Worm (Caenorhabditis elegans) whole organism, young adult: ENCODE results near the gene R04B3.1.

Experiments used
- B0035.1 ChIP-seq: sonication (generic microtip); optimal IDR thresholded peaks from 2 replicates; lab custom pipeline; 2016; ENCODE audit warnings: missing genetic modification characterization, mild to moderate bottlenecking, missing compliant biosample characterization, missing genotype, missing genetic modification reagents
- F23B12.7 ChIP-seq: sonication (generic microtip); optimal IDR thresholded peaks from 2 replicates; lab custom pipeline; 2017; ENCODE audit warnings: missing genetic modification characterization, mild to moderate bottlenecking, missing compliant biosample characterization, antibody characterized with exemption, moderate library complexity; ENCODE audit not compliant: insufficient read depth
- F55B11.4 ChIP-seq: sonication (generic microtip); optimal IDR thresholded peaks from 2 replicates; lab custom pipeline; 2016; ENCODE audit warnings: missing compliant biosample characterization, missing genetic modification characterization, borderline replicate concordance; ENCODE audit not compliant: insufficient read depth
- F57C9.4 ChIP-seq: sonication (generic microtip); optimal IDR thresholded peaks from 2 replicates; lab custom pipeline; 2017; ENCODE audit warnings: mild to moderate bottlenecking, missing genetic modification characterization, missing compliant biosample characterization
- K12H6.12 ChIP-seq: fragments of 200-800 bp; sonication (Bioruptor generic); optimal IDR thresholded peaks from 2 replicates; lab custom pipeline; 2018; ENCODE audit warnings: mild to moderate bottlenecking, missing genetic modification characterization, missing compliant biosample characterization
- Y53G8AR.9 ChIP-seq: fragments of 200-800 bp; sonication (Bioruptor generic); conservative IDR thresholded peaks from 2 replicates; pipeline ENCODE4 v1.3.6; 2022; ENCODE audit warnings: missing genetic modification reagents, missing genetic modification characterization, missing compliant biosample characterization
- Y56A3A.18 ChIP-seq: fragments of 200-800 bp; sonication (Bioruptor generic); IDR thresholded peaks from 2 replicates; pipeline ENCODE4 v1.3.6; 2022; ENCODE audit warnings: missing genetic modification reagents, missing genetic modification characterization, missing compliant biosample characterization
- Y79H2A.3 ChIP-seq: fragments of 200-800 bp; sonication (Bioruptor generic); conservative IDR thresholded peaks from 2 replicates; pipeline ENCODE4 v1.3.6; 2022; ENCODE audit warnings: missing genetic modification reagents, missing genetic modification characterization, missing compliant biosample characterization
- ZK185.1 ChIP-seq: sonication (generic microtip); optimal IDR thresholded peaks from 2 replicates; lab custom pipeline; 2016; ENCODE audit warnings: mild to moderate bottlenecking, missing genetic modification characterization, missing compliant biosample characterization; ENCODE audit not compliant: poor library complexity, severe bottlenecking
- attf-5 ChIP-seq: fragments of 200-800 bp; sonication (Bioruptor generic); optimal IDR thresholded peaks from 2 replicates; lab custom pipeline; 2018; ENCODE audit warnings: mild to moderate bottlenecking, missing genetic modification characterization, missing compliant biosample characterization
- attf-6 ChIP-seq: fragments of 200-800 bp; sonication (Bioruptor generic); IDR thresholded peaks from 2 replicates; pipeline ENCODE4 v1.3.6; 2022; ENCODE audit warnings: missing genetic modification reagents, missing genetic modification characterization, missing compliant biosample characterization
- ccch-3 ChIP-seq: fragments of 200-800 bp; sonication (Bioruptor generic); optimal IDR thresholded peaks from 2 replicates; lab custom pipeline; 2018; ENCODE audit warnings: mild to moderate bottlenecking, missing genetic modification characterization, missing compliant biosample characterization
- cebp-1 ChIP-seq, 2 experiments: fragments of 200-800 bp in 1 of 2; sonication (Bioruptor generic) in 1 of 2; sonication (generic microtip) in 1 of 2; IDR thresholded peaks in 1 of 2; optimal IDR thresholded peaks in 1 of 2; 2 replicates each; pipeline versions ENCODE4 v1.3.6 to Lab custom; 2017 to 2022; ENCODE audit warnings: missing compliant biosample characterization in 2 of 2, missing genetic modification characterization in 2 of 2, mild to moderate bottlenecking in 1 of 2, missing genetic modification reagents in 1 of 2, moderate library complexity in 1 of 2
- ceh-27 ChIP-seq: fragments of 200-800 bp; sonication (Bioruptor generic); optimal IDR thresholded peaks from 2 replicates; lab custom pipeline; 2018; ENCODE audit warnings: mild to moderate bottlenecking, missing genetic modification characterization, moderate library complexity, missing compliant biosample characterization
- ceh-79 ChIP-seq: sonication (generic microtip); optimal IDR thresholded peaks from 2 replicates; lab custom pipeline; 2017; ENCODE audit warnings: mild to moderate bottlenecking, missing genetic modification characterization, missing compliant biosample characterization
- chd-7 ChIP-seq: sonication (generic microtip); optimal IDR thresholded peaks from 2 replicates; lab custom pipeline; 2016; ENCODE audit warnings: mild to moderate bottlenecking, missing genetic modification characterization, moderate library complexity, missing compliant biosample characterization
- dox-1 ChIP-seq: fragments of 200-800 bp; sonication (Bioruptor generic); IDR thresholded peaks from 2 replicates; pipeline ENCODE4 v1.3.6; 2022; ENCODE audit warnings: missing genetic modification reagents, missing genetic modification characterization, missing compliant biosample characterization
- dpl-1 ChIP-seq: fragments of 150-350 bp; optimal IDR thresholded peaks from 2 replicates; lab custom pipeline; 2014; ENCODE audit warnings: missing biosample characterization, missing genetic modification reagents, missing genetic modification characterization
- egl-18 ChIP-seq: fragments of 200-800 bp; sonication (Bioruptor generic); IDR thresholded peaks from 2 replicates; pipeline ENCODE4 v1.3.6; 2022; ENCODE audit warnings: missing genetic modification reagents, missing genetic modification characterization, missing compliant biosample characterization
- egrh-3 ChIP-seq: fragments of 200-800 bp; sonication (Bioruptor generic); IDR thresholded peaks from 2 replicates; pipeline ENCODE4 v1.3.6; 2022; ENCODE audit warnings: missing genetic modification reagents, missing genetic modification characterization, missing compliant biosample characterization
- ekl-4 ChIP-seq: fragments of 200-800 bp; sonication (Bioruptor generic); IDR thresholded peaks from 2 replicates; pipeline ENCODE4 v1.3.6; 2022; ENCODE audit warnings: missing genetic modification reagents, missing genetic modification characterization, missing compliant biosample characterization
- hlh-26 ChIP-seq: fragments of 200-800 bp; sonication (Bioruptor generic); conservative IDR thresholded peaks from 2 replicates; pipeline ENCODE4 v1.3.6; 2022; ENCODE audit warnings: missing genetic modification reagents, missing genetic modification characterization, missing compliant biosample characterization
- hmg-1.2 ChIP-seq: fragments of 200-800 bp; sonication (Bioruptor generic); IDR thresholded peaks from 2 replicates; pipeline ENCODE4 v1.3.6; 2022; ENCODE audit warnings: missing genetic modification reagents, missing genetic modification characterization, missing compliant biosample characterization
- lin-26 ChIP-seq: fragments of 200-800 bp; sonication (Bioruptor generic); IDR thresholded peaks from 2 replicates; pipeline ENCODE4 v1.3.6; 2022; ENCODE audit warnings: missing genetic modification reagents, missing genetic modification characterization, missing compliant biosample characterization
- lin-40 ChIP-seq: sonication (generic microtip); optimal IDR thresholded peaks from 2 replicates; lab custom pipeline; 2016; ENCODE audit warnings: missing genetic modification characterization, mild to moderate bottlenecking, missing compliant biosample characterization, missing genotype, missing genetic modification reagents
- madf-10 ChIP-seq: sonication (generic microtip); optimal IDR thresholded peaks from 2 replicates; lab custom pipeline; 2016; ENCODE audit warnings: mild to moderate bottlenecking, missing genetic modification characterization, missing compliant biosample characterization
- madf-8 ChIP-seq: fragments of 200-800 bp; sonication (Bioruptor generic); conservative IDR thresholded peaks from 2 replicates; pipeline ENCODE4 v1.3.6; 2022; ENCODE audit warnings: missing genetic modification reagents, missing genetic modification characterization, missing compliant biosample characterization
- mes-4 ChIP-seq: sonication (generic microtip); optimal IDR thresholded peaks from 2 replicates; lab custom pipeline; 2016; ENCODE audit warnings: missing genotype, missing genetic modification characterization, missing compliant biosample characterization
- nfyb-1 ChIP-seq: fragments of 200-800 bp; sonication (Bioruptor generic); IDR thresholded peaks from 2 replicates; pipeline ENCODE4 v1.3.6; 2022; ENCODE audit warnings: missing genetic modification reagents, missing genetic modification characterization, missing compliant biosample characterization
- nhr-80 ChIP-seq: sonication (generic microtip); optimal IDR thresholded peaks from 2 replicates; lab custom pipeline; 2016; ENCODE audit warnings: missing genetic modification characterization, missing compliant biosample characterization
- nhr-90 ChIP-seq: sonication (generic microtip); optimal IDR thresholded peaks from 2 replicates; lab custom pipeline; 2016; ENCODE audit warnings: missing genotype, mild to moderate bottlenecking, missing genetic modification characterization, missing compliant biosample characterization
- pbrm-1 ChIP-seq: fragments of 200-800 bp; sonication (Bioruptor generic); IDR thresholded peaks from 2 replicates; pipeline ENCODE4 v1.3.6; 2022; ENCODE audit warnings: missing genetic modification reagents, missing genetic modification characterization, missing compliant biosample characterization
- pha-4 ChIP-seq: fragments of 150-350 bp; sonication (generic microtip); optimal IDR thresholded peaks from 2 replicates; lab custom pipeline; 2014; ENCODE audit warnings: missing biosample characterization, missing genetic modification reagents, missing genetic modification characterization
- rec-8 ChIP-seq, 2 experiments: sonication (generic microtip); optimal IDR thresholded peaks; 2 replicates each; lab custom pipeline; 2016; ENCODE audit warnings: mild to moderate bottlenecking in 2 of 2, missing genetic modification characterization in 2 of 2, missing genetic modification reagents in 2 of 2, missing genotype in 2 of 2, missing biosample characterization in 1 of 2, missing compliant biosample characterization in 1 of 2, moderate library complexity in 1 of 2
- repo-1 ChIP-seq: sonication (generic microtip); optimal IDR thresholded peaks from 2 replicates; lab custom pipeline; 2017; ENCODE audit warnings: mild to moderate bottlenecking, missing genetic modification characterization, missing compliant biosample characterization
- sea-2 ChIP-seq: fragments of 200-800 bp; sonication (Bioruptor generic); IDR thresholded peaks from 2 replicates; pipeline ENCODE4 v1.3.6; 2022; ENCODE audit warnings: missing genetic modification characterization, missing compliant biosample characterization
- zfh-2 ChIP-seq: fragments of 200-800 bp; sonication (Bioruptor generic); conservative IDR thresholded peaks from 2 replicates; pipeline ENCODE4 v1.3.6; 2022; ENCODE audit warnings: missing genetic modification reagents, missing genetic modification characterization, missing compliant biosample characterization
- ztf-18 ChIP-seq: sonication (generic microtip); optimal IDR thresholded peaks from 2 replicates; lab custom pipeline; 2016; ENCODE audit warnings: missing genotype, mild to moderate bottlenecking, missing genetic modification characterization, missing compliant biosample characterization
- ztf-26 ChIP-seq: sonication (generic microtip); optimal IDR thresholded peaks from 2 replicates; lab custom pipeline; 2017; ENCODE audit warnings: missing genetic modification characterization, missing compliant biosample characterization

The R04B3.1 gene

ce11 chrX:2432459-2432858, 38.7 kb downstream of the R04B3.1 start:
- peak; percentile 10 for TF ChIP-seq madf-10 (tag; lab: Kevin White, UChicago)
- TF ChIP-seq F23B12.7 (tag; lab: Kevin White, UChicago): peak; percentile 3
- TF ChIP-seq lin-26: 0 out of 2 replicates have a peak, but pooled peaks have one; percentile 14
- TF ChIP-seq hmg-1.2: peak; percentile 58
- peak; percentile 91 for TF ChIP-seq nhr-80 (tag; lab: Kevin White, UChicago)
- TF ChIP-seq ceh-27 (GFP tag; lab: Kevin White, UChicago): peak; percentile 57
- peak; percentile 54 for TF ChIP-seq K12H6.12 (tag; lab: Kevin White, UChicago)
- TF ChIP-seq Y79H2A.3 (GFP tag; lab: Robert Waterston, UW): no peak
- TF ChIP-seq hlh-26: no peak
- peak; percentile 98 for TF ChIP-seq zfh-2 (GFP tag; lab: Robert Waterston, UW)
- TF ChIP-seq attf-5: peak; percentile 47
- TF ChIP-seq chd-7: peak; percentile 3
- no peak for TF ChIP-seq attf-6 (GFP tag; lab: Robert Waterston, UW)
- TF ChIP-seq dpl-1: no peak
- TF ChIP-seq Y53G8AR.9 (GFP tag; lab: Robert Waterston, UW): 0 out of 2 replicates have a peak, but pooled peaks have one; percentile 26
- peak; percentile 20 for TF ChIP-seq ztf-26 (tag; lab: Kevin White, UChicago)
- peak; percentile 55; the same call in 1 of the 2 replicates for TF ChIP-seq dox-1
- 0 out of 2 replicates have a peak, but pooled peaks have one; percentile 26 for TF ChIP-seq ekl-4 (GFP tag; lab: Robert Waterston, UW)
- TF ChIP-seq repo-1 (tag; lab: Kevin White, UChicago): no peak
- no peak for TF ChIP-seq pha-4 (tag; lab: Kevin White, UChicago)
- peak; percentile 13 for TF ChIP-seq nhr-90 (tag; lab: Kevin White, UChicago)
- TF ChIP-seq ZK185.1: peak; percentile 6
- TF ChIP-seq F57C9.4: no peak
- peak; percentile 93 for TF ChIP-seq egrh-3 (GFP tag; lab: Robert Waterston, UW)
- TF ChIP-seq Y56A3A.18 (GFP tag; lab: Robert Waterston, UW): peak; percentile 52; the same call in 1 of the 2 replicates
- TF ChIP-seq cebp-1 (GFP tag; IDR thresholded peaks at IDR 0.05; lab: Robert Waterston, UW): 0 out of 2 replicates have a peak, but pooled peaks have one; percentile 29
- TF ChIP-seq cebp-1 (tag; optimal IDR thresholded peaks at IDR 0.05; lab: Kevin White, UChicago): no peak
- peak; percentile 44 for TF ChIP-seq lin-40 (tag; lab: Kevin White, UChicago)
- TF ChIP-seq ztf-18 (tag; lab: Kevin White, UChicago): peak; percentile 29

- TF ChIP-seq madf-8 (GFP tag; lab: Robert Waterston, UW) (no peak), ccch-3 (GFP tag; lab: Kevin White, UChicago) (no peak), F55B11.4 (tag; lab: Kevin White, UChicago) (no peak), repo-1 (tag; lab: Kevin White, UChicago) (no peak), pbrm-1 (GFP tag; lab: Robert Waterston, UW) (no peak)
Measured at ce11 chrX:2430317-2430716, 40.9 kb downstream of the R04B3.1 start.

ce11 chrX:2427404-2427803, 43.8 kb downstream of the R04B3.1 start, which contains the start of gene gcy-31:
TSS of gene gcy-31 (minus strand) at chrX:2427504.
- TF ChIP-seq egl-18 (GFP tag; lab: Robert Waterston, UW) (no peak), sea-2 (GFP tag; lab: Robert Waterston, UW) (no peak), nfyb-1 (GFP tag; lab: Robert Waterston, UW) (no peak), B0035.1 (tag; lab: Kevin White, UChicago) (no peak), rec-8 (tag; optimal IDR thresholded peaks at IDR 0.05; lab: Kevin White, UChicago) (no peak), ceh-79 (tag; lab: Kevin White, UChicago) (no peak), mes-4 (tag; lab: Kevin White, UChicago) (no peak)
